Fruit fly (Drosophila melanogaster) whole organism, embryonic: ENCODE results near the gene ClC-a.
A peak's percentile ranks its signal among the peaks of the same experiment; 100 is the strongest.

ENCODE experiments used
- Adf1 ChIP-seq: fragments of 200-800 bp; sonication (Bioruptor generic); IDR thresholded peaks from 2 replicates; pipeline ENCODE4 v1.3.6; 2022; ENCODE audit warnings: missing biosample characterization, missing genetic modification characterization
- Bdp1 ChIP-seq: fragments of 200-800 bp; sonication (Bioruptor generic); optimal IDR thresholded peaks from 3 replicates; lab custom pipeline; 2016; ENCODE audit warnings: missing biosample characterization, missing genetic modification characterization
- Bteb2 ChIP-seq: fragments of 200-800 bp; sonication (Bioruptor generic); optimal IDR thresholded peaks from 2 replicates; lab custom pipeline; 2016; ENCODE audit warnings: missing biosample characterization, missing genetic modification characterization
- CG11247 ChIP-seq: fragments of 200-800 bp; sonication (Bioruptor generic); IDR thresholded peaks from 2 replicates; pipeline ENCODE4 v1.3.6; 2022; ENCODE audit warnings: missing biosample characterization, missing genetic modification characterization
- CG12155 ChIP-seq: fragments of 200-800 bp; sonication (Bioruptor generic); optimal IDR thresholded peaks from 3 replicates; lab custom pipeline; 2016; ENCODE audit warnings: missing biosample characterization, missing genetic modification characterization
- CG12769 ChIP-seq: fragments of 200-800 bp; sonication (Bioruptor generic); optimal IDR thresholded peaks from 2 replicates; lab custom pipeline; 2019; ENCODE audit warnings: missing biosample characterization, mild to moderate bottlenecking, missing genetic modification characterization, moderate library complexity
- CG13296 ChIP-seq: fragments of 200-800 bp; sonication (Bioruptor generic); optimal IDR thresholded peaks from 3 replicates; lab custom pipeline; 2018; ENCODE audit warnings: missing biosample characterization, mild to moderate bottlenecking, missing genetic modification characterization
- CG13894 ChIP-seq: fragments of 200-800 bp; sonication (Bioruptor generic); optimal IDR thresholded peaks from 3 replicates; lab custom pipeline; 2018; ENCODE audit warnings: missing biosample characterization, mild to moderate bottlenecking, missing genetic modification characterization, moderate library complexity
- CG16815 ChIP-seq: fragments of 200-800 bp; sonication (Bioruptor generic); optimal IDR thresholded peaks from 3 replicates; lab custom pipeline; 2017; ENCODE audit warnings: missing biosample characterization, mild to moderate bottlenecking, missing genetic modification characterization
- CG17385 ChIP-seq: fragments of 200-800 bp; sonication (Bioruptor generic); optimal IDR thresholded peaks from 3 replicates; lab custom pipeline; 2018; ENCODE audit warnings: missing biosample characterization, mild to moderate bottlenecking, missing genetic modification characterization
- CG32767 ChIP-seq: fragments of 200-800 bp; sonication (Bioruptor generic); IDR thresholded peaks from 2 replicates; pipeline ENCODE4 v1.3.6; 2022; ENCODE audit warnings: missing biosample characterization, missing genetic modification characterization
- CG3407 ChIP-seq: fragments of 200-800 bp; sonication (Bioruptor generic); optimal IDR thresholded peaks from 2 replicates; lab custom pipeline; 2018; ENCODE audit warnings: missing biosample characterization, mild to moderate bottlenecking, missing genetic modification characterization
- CG34422 ChIP-seq: fragments of 200-800 bp; sonication (Bioruptor generic); IDR thresholded peaks from 3 replicates; pipeline ENCODE4 v1.3.6; 2022; ENCODE audit warnings: missing biosample characterization, missing genetic modification characterization
- CTCF ChIP-seq: fragments of 200-800 bp; sonication (Bioruptor generic); optimal IDR thresholded peaks from 2 replicates; lab custom pipeline; 2017; ENCODE audit warnings: missing biosample characterization, mild to moderate bottlenecking, missing genetic modification characterization, moderate library complexity
- CkIIα-i1 ChIP-seq: fragments of 200-800 bp; sonication (Bioruptor generic); IDR thresholded peaks from 2 replicates; pipeline ENCODE4 v1.3.6; 2022; ENCODE audit warnings: missing biosample characterization, missing genetic modification characterization
- D19A ChIP-seq: fragments of 200-800 bp; optimal IDR thresholded peaks from 3 replicates; lab custom pipeline; 2019; ENCODE audit warnings: missing biosample characterization, mild to moderate bottlenecking, missing genetic modification characterization, moderate library complexity
- Deaf1 ChIP-seq: fragments of 200-800 bp; optimal IDR thresholded peaks from 3 replicates; lab custom pipeline; 2019; ENCODE audit warnings: missing biosample characterization, mild to moderate bottlenecking, missing genetic modification characterization, moderate library complexity
- Doc3 ChIP-seq: fragments of 200-800 bp; sonication (Bioruptor generic); IDR thresholded peaks from 3 replicates; pipeline ENCODE4 v1.3.6; 2022; ENCODE audit warnings: missing biosample characterization, missing genetic modification characterization; ENCODE audit not compliant: partially characterized antibody
- E2f2 ChIP-seq: fragments of 200-800 bp; sonication (Bioruptor generic); IDR thresholded peaks from 2 replicates; pipeline ENCODE4 v1.3.6; 2022; ENCODE audit warnings: missing biosample characterization, missing genetic modification characterization
- Fer2 ChIP-seq: fragments of 200-800 bp; sonication (Bioruptor generic); optimal IDR thresholded peaks from 2 replicates; lab custom pipeline; 2018; ENCODE audit warnings: missing biosample characterization, mild to moderate bottlenecking, missing genetic modification characterization, moderate library complexity
- HHEX ChIP-seq: fragments of 200-800 bp; sonication (Bioruptor generic); optimal IDR thresholded peaks from 3 replicates; lab custom pipeline; 2017; ENCODE audit warnings: missing biosample characterization, mild to moderate bottlenecking, missing genetic modification characterization, missing genetic modification reagents
- HLHmδ ChIP-seq: fragments of 200-800 bp; sonication (Bioruptor generic); optimal IDR thresholded peaks from 2 replicates; lab custom pipeline; 2018; ENCODE audit warnings: missing biosample characterization, mild to moderate bottlenecking, missing genetic modification characterization, moderate library complexity
- Hr3 ChIP-seq: fragments of 200-800 bp; sonication (Bioruptor generic); optimal IDR thresholded peaks from 3 replicates; lab custom pipeline; 2016; ENCODE audit warnings: missing biosample characterization, missing genetic modification characterization
- Hsf ChIP-seq: fragments of 200-800 bp; sonication (Bioruptor generic); optimal IDR thresholded peaks from 3 replicates; lab custom pipeline; 2016; ENCODE audit warnings: missing biosample characterization, missing genetic modification characterization
- Lpt ChIP-seq: fragments of >200 bp; optimal IDR thresholded peaks from 2 replicates; lab custom pipeline; 2018; ENCODE audit warnings: missing biosample characterization, missing genetic modification characterization
- Med ChIP-seq: fragments of 200-800 bp; sonication (Bioruptor generic); peaks from one replicate; lab custom pipeline; 2016; ENCODE audit warnings: missing biosample characterization, missing genetic modification characterization, mild to moderate bottlenecking, inconsistent platforms, moderate library complexity
- Opbp ChIP-seq: fragments of 200-800 bp; sonication (Bioruptor generic); IDR thresholded peaks from 3 replicates; pipeline ENCODE4 v1.3.6; 2022; ENCODE audit warnings: missing biosample characterization, missing genetic modification characterization; ENCODE audit not compliant: partially characterized antibody
- Sox102F ChIP-seq: fragments of 200-800 bp; sonication (Bioruptor generic); optimal IDR thresholded peaks from 2 replicates; lab custom pipeline; 2018; ENCODE audit warnings: missing biosample characterization, mild to moderate bottlenecking, missing genetic modification characterization, moderate library complexity
- Spps ChIP-seq: fragments of 200-800 bp; sonication (Bioruptor generic); optimal IDR thresholded peaks from 2 replicates; lab custom pipeline; 2018; ENCODE audit warnings: missing biosample characterization, mild to moderate bottlenecking, missing genetic modification characterization
- Xrp1 ChIP-seq: fragments of 200-800 bp; sonication (Bioruptor generic); IDR thresholded peaks from 2 replicates; pipeline ENCODE4 v1.3.6; 2022; ENCODE audit warnings: missing biosample characterization, missing genetic modification characterization
- YL-1 ChIP-seq: fragments of 200-800 bp; sonication (Bioruptor generic); optimal IDR thresholded peaks from 3 replicates; lab custom pipeline; 2017; ENCODE audit warnings: missing biosample characterization, mild to moderate bottlenecking, missing genetic modification characterization
- bigmax ChIP-seq: fragments of 200-800 bp; sonication (Bioruptor generic); optimal IDR thresholded peaks from 2 replicates; lab custom pipeline; 2018; ENCODE audit warnings: missing biosample characterization, mild to moderate bottlenecking, missing genetic modification characterization
- cad ChIP-seq: fragments of >200 bp; optimal IDR thresholded peaks from 2 replicates; lab custom pipeline; 2017; ENCODE audit warnings: missing biosample characterization, missing genetic modification characterization
- cg ChIP-seq: fragments of 200-800 bp; sonication (Bioruptor generic); optimal IDR thresholded peaks from 3 replicates; lab custom pipeline; 2019; ENCODE audit warnings: missing biosample characterization, mild to moderate bottlenecking, missing genetic modification characterization, moderate library complexity
- emc ChIP-seq: fragments of 200-800 bp; sonication (Bioruptor generic); optimal IDR thresholded peaks from 2 replicates; lab custom pipeline; 2016; ENCODE audit warnings: missing biosample characterization, missing genetic modification characterization
- fd64A ChIP-seq: fragments of 200-800 bp; sonication (Bioruptor generic); optimal IDR thresholded peaks from 3 replicates; lab custom pipeline; 2018; ENCODE audit warnings: missing biosample characterization, mild to moderate bottlenecking, missing genetic modification characterization
- h ChIP-seq: fragments of >200 bp; optimal IDR thresholded peaks from 2 replicates; lab custom pipeline; 2017
- insv ChIP-seq, 2 experiments: fragments of 200-800 bp; sonication (Bioruptor generic); optimal IDR thresholded peaks; 3 replicates each; lab custom pipeline; 2016 to 2018; ENCODE audit warnings: missing biosample characterization in 2 of 2, missing genetic modification characterization in 2 of 2
- jumu ChIP-seq: fragments of 200-800 bp; sonication (Bioruptor generic); optimal IDR thresholded peaks from 3 replicates; lab custom pipeline; 2016; ENCODE audit warnings: missing biosample characterization, missing genetic modification characterization
- lbe ChIP-seq: fragments of 200-800 bp; sonication (Bioruptor generic); optimal IDR thresholded peaks from 2 replicates; lab custom pipeline; 2016; ENCODE audit warnings: missing biosample characterization, mild to moderate bottlenecking, missing genetic modification characterization
- lmd ChIP-seq: fragments of 200-800 bp; sonication (Bioruptor generic); IDR thresholded peaks from 2 replicates; pipeline ENCODE4 v1.3.6; 2022; ENCODE audit warnings: missing biosample characterization, missing genetic modification characterization
- mirr ChIP-seq: fragments of 200-800 bp; sonication (Bioruptor generic); optimal IDR thresholded peaks from 3 replicates; lab custom pipeline; 2018; ENCODE audit warnings: missing biosample characterization, mild to moderate bottlenecking, missing genetic modification characterization
- nerfin-1 ChIP-seq: fragments of 200-800 bp; sonication (Bioruptor generic); optimal IDR thresholded peaks from 3 replicates; lab custom pipeline; 2019; ENCODE audit warnings: missing biosample characterization, mild to moderate bottlenecking, missing genetic modification characterization, moderate library complexity
- oc ChIP-seq: fragments of 200-800 bp; sonication (Bioruptor generic); optimal IDR thresholded peaks from 2 replicates; lab custom pipeline; 2018; ENCODE audit warnings: missing biosample characterization, mild to moderate bottlenecking, missing genetic modification characterization, moderate library complexity
- peb ChIP-seq: fragments of 200-800 bp; sonication (Bioruptor generic); IDR thresholded peaks from 2 replicates; pipeline ENCODE4 v1.3.6; 2022; ENCODE audit warnings: missing biosample characterization, missing genetic modification characterization
- pfk ChIP-seq: fragments of 200-800 bp; sonication (Bioruptor generic); optimal IDR thresholded peaks from 2 replicates; lab custom pipeline; 2018; ENCODE audit warnings: missing biosample characterization, mild to moderate bottlenecking, missing genetic modification characterization, moderate library complexity
- ranshi ChIP-seq: fragments of 200-800 bp; sonication (Bioruptor generic); IDR thresholded peaks from 2 replicates; pipeline ENCODE4 v1.3.6; 2022; ENCODE audit warnings: missing biosample characterization, missing genetic modification characterization
- tll ChIP-seq, 2 experiments: fragments of 200-800 bp in 1 of 2; fragments of >200 bp in 1 of 2; sonication (Bioruptor generic) in 1 of 2; optimal IDR thresholded peaks; 2 replicates each; lab custom pipeline; 2017 to 2019; ENCODE audit warnings: missing biosample characterization in 2 of 2, missing genetic modification characterization in 2 of 2, mild to moderate bottlenecking in 1 of 2, moderate library complexity in 1 of 2
- twi ChIP-seq: fragments of 200-800 bp; optimal IDR thresholded peaks from 2 replicates; lab custom pipeline; 2019; ENCODE audit warnings: missing biosample characterization, mild to moderate bottlenecking, missing genetic modification characterization, moderate library complexity
- vfl ChIP-seq: fragments of 200-800 bp; sonication (Bioruptor generic); optimal IDR thresholded peaks from 2 replicates; lab custom pipeline; 2016; ENCODE audit warnings: missing biosample characterization, missing genetic modification characterization
- wek ChIP-seq: fragments of 200-800 bp; sonication (Bioruptor generic); optimal IDR thresholded peaks from 3 replicates; lab custom pipeline; 2018; ENCODE audit warnings: missing biosample characterization, mild to moderate bottlenecking, missing genetic modification characterization, moderate library complexity

The ClC-a gene

dm6 chr3R:11773325-11773998 lies 39.5 kb downstream of the ClC-a start (continued):
- TF ChIP-seq Lpt (GFP tag; lab: Kevin White, UChicago) (no peak), CG3407 (GFP tag; lab: Kevin White, UChicago) (no peak), insv (GFP tag; optimal IDR thresholded peaks at IDR 0.05; lab: Kevin White, UChicago) (peak in 1 of 2 experiments; percentile 34), peb (GFP tag; lab: Robert Waterston, UW) (no peak), h (lab: Kevin White, UChicago) (no peak), Med (GFP tag; lab: Kevin White, UChicago) (peak; percentile 78), CG11247 (GFP tag; lab: Robert Waterston, UW) (no peak), CG32767 (GFP tag; lab: Robert Waterston, UW) (no peak), E2f2 (no peak), CG13894 (tag; lab: Kevin White, UChicago) (peak; percentile 72), Bdp1 (GFP tag; lab: Kevin White, UChicago) (no peak), Hr3 (GFP tag; lab: Kevin White, UChicago) (no peak), twi (tag; lab: Kevin White, UChicago) (no peak), D19A (tag; lab: Kevin White, UChicago) (peak; percentile 39), lbe (no peak), bigmax (GFP tag; lab: Kevin White, UChicago) (no peak), YL-1 (GFP tag; lab: Kevin White, UChicago) (no peak), ranshi (GFP tag; lab: Robert Waterston, UW) (no peak), emc (GFP tag; lab: Kevin White, UChicago) (no peak), mirr (no peak), CG34422 (GFP tag; lab: Robert Waterston, UW) (peak; percentile 26; the same call in 1 of the 3 replicates), Spps (tag; lab: Kevin White, UChicago) (peak; percentile 34), CTCF (GFP tag; lab: Kevin White, UChicago) (no peak), CkIIα-i1 (no peak), cad (GFP tag; lab: Kevin White, UChicago) (peak; percentile 31), nerfin-1 (tag; lab: Kevin White, UChicago) (peak; percentile 63), Hsf (GFP tag; lab: Kevin White, UChicago) (no peak), wek (GFP tag; lab: Kevin White, UChicago) (peak; percentile 47), lmd (GFP tag; lab: Robert Waterston, UW) (no peak), Sox102F (no peak), vfl (GFP tag; lab: Kevin White, UChicago) (no peak), fd64A (GFP tag; lab: Kevin White, UChicago) (no peak), oc (no peak), Doc3 (GFP tag; lab: Robert Waterston, UW) (0 out of 3 replicates have a peak, but pooled peaks have one; percentile 43), Xrp1 (GFP tag; lab: Robert Waterston, UW) (0 out of 2 replicates have a peak, but pooled peaks have one; percentile 5), pfk (GFP tag; lab: Kevin White, UChicago) (peak; percentile 97), Fer2 (tag; lab: Kevin White, UChicago) (no peak), CG12155 (GFP tag; lab: Kevin White, UChicago) (peak; percentile 64), Opbp (GFP tag; lab: Robert Waterston, UW) (peak; percentile 46; the same call in 1 of the 3 replicates), Bteb2 (GFP tag; lab: Kevin White, UChicago) (no peak), CG13296 (GFP tag; lab: Kevin White, UChicago) (no peak), CG17385 (no peak), jumu (GFP tag; lab: Kevin White, UChicago) (no peak), cg (GFP tag; lab: Kevin White, UChicago) (peak; percentile 91), HHEX (GFP tag; lab: Kevin White, UChicago) (no peak), Adf1 (GFP tag; lab: Robert Waterston, UW) (peak; percentile 26; the same call in 1 of the 2 replicates), HLHmδ (GFP tag; lab: Kevin White, UChicago) (peak; percentile 34), CG16815 (GFP tag; lab: Kevin White, UChicago) (no peak), tll (GFP tag; optimal IDR thresholded peaks at IDR 0.05; lab: Kevin White, UChicago) (peak in 1 of 2 experiments; percentile 74), CG12769 (tag; lab: Kevin White, UChicago) (no peak), Deaf1 (peak; percentile 61)
